Fruit fly (Drosophila melanogaster) whole organism, embryonic: ENCODE data around the gene pHCl-1.
A peak's percentile ranks its signal among the peaks of the same experiment; 100 is the strongest.

ENCODE experiments used
- Asciz ChIP-seq: fragments of 200-800 bp; sonication (Bioruptor generic); optimal IDR thresholded peaks from 2 replicates; lab custom pipeline; 2017; ENCODE audit warnings: missing biosample characterization, mild to moderate bottlenecking, missing genetic modification characterization, missing genetic modification reagents
- Atf3 ChIP-seq: fragments of 200-800 bp; sonication (Bioruptor generic); optimal IDR thresholded peaks from 3 replicates; lab custom pipeline; 2016; ENCODE audit warnings: missing biosample characterization, missing genetic modification characterization
- CG10654 ChIP-seq: fragments of 200-800 bp; sonication (Bioruptor generic); optimal IDR thresholded peaks from 2 replicates; lab custom pipeline; 2016; ENCODE audit warnings: missing biosample characterization, missing genetic modification characterization
- CG10959 ChIP-seq: fragments of 200-800 bp; sonication (Bioruptor generic); IDR thresholded peaks from 2 replicates; pipeline ENCODE4 v1.3.6; 2022; ENCODE audit warnings: missing biosample characterization, missing genetic modification characterization
- CG10979 ChIP-seq: fragments of 200-800 bp; sonication (Bioruptor generic); optimal IDR thresholded peaks from 2 replicates; lab custom pipeline; 2018; ENCODE audit warnings: missing biosample characterization, mild to moderate bottlenecking, missing genetic modification characterization, moderate library complexity
- CG11696 ChIP-seq: fragments of 200-800 bp; sonication (Bioruptor generic); IDR thresholded peaks from 2 replicates; pipeline ENCODE4 v1.3.6; 2022; ENCODE audit warnings: missing biosample characterization, missing genetic modification characterization
- CG11723 ChIP-seq: fragments of 200-800 bp; sonication (Bioruptor generic); optimal IDR thresholded peaks from 2 replicates; lab custom pipeline; 2017; ENCODE audit warnings: missing biosample characterization, mild to moderate bottlenecking, missing genetic modification characterization
- CG12299 ChIP-seq: fragments of 200-800 bp; sonication (Bioruptor generic); optimal IDR thresholded peaks from 2 replicates; lab custom pipeline; 2018; ENCODE audit warnings: missing biosample characterization, mild to moderate bottlenecking, missing genetic modification characterization
- CG1233 ChIP-seq: fragments of 200-800 bp; sonication (Bioruptor generic); optimal IDR thresholded peaks from 4 replicates; lab custom pipeline; 2018; ENCODE audit warnings: missing biosample characterization, mild to moderate bottlenecking, missing genetic modification characterization
- CG12659 ChIP-seq: fragments of 200-800 bp; sonication (Bioruptor generic); optimal IDR thresholded peaks from 3 replicates; lab custom pipeline; 2017; ENCODE audit warnings: mild to moderate bottlenecking, missing biosample characterization, missing genetic modification reagents, missing genetic modification characterization
- CG14050 ChIP-seq: fragments of 200-800 bp; sonication (Bioruptor generic); IDR thresholded peaks from 3 replicates; pipeline ENCODE4 v1.3.6; 2022; ENCODE audit warnings: missing biosample characterization, missing genetic modification characterization
- CG1602 ChIP-seq: fragments of 200-800 bp; sonication (Bioruptor generic); optimal IDR thresholded peaks from 3 replicates; lab custom pipeline; 2016; ENCODE audit warnings: missing biosample characterization, missing genetic modification characterization
- CG1647 ChIP-seq: fragments of 200-800 bp; sonication (Bioruptor generic); optimal IDR thresholded peaks from 3 replicates; lab custom pipeline; 2016; ENCODE audit warnings: missing biosample characterization, missing genetic modification characterization
- CG16779 ChIP-seq: fragments of 200-800 bp; sonication (Bioruptor generic); IDR thresholded peaks from 2 replicates; pipeline ENCODE4 v1.3.6; 2022; ENCODE audit warnings: missing biosample characterization, missing genetic modification characterization
- CG1792 ChIP-seq: fragments of 200-800 bp; sonication (Bioruptor generic); optimal IDR thresholded peaks from 2 replicates; lab custom pipeline; 2016; ENCODE audit warnings: missing biosample characterization, missing genetic modification characterization
- CG18619 ChIP-seq: fragments of 200-800 bp; sonication (Bioruptor generic); optimal IDR thresholded peaks from 3 replicates; lab custom pipeline; 2017; ENCODE audit warnings: missing biosample characterization, mild to moderate bottlenecking, missing genetic modification characterization
- CG2120 ChIP-seq: fragments of 200-800 bp; sonication (Bioruptor generic); optimal IDR thresholded peaks from 3 replicates; lab custom pipeline; 2016; ENCODE audit warnings: missing biosample characterization, missing genetic modification characterization
- CG2712 ChIP-seq: fragments of 200-800 bp; optimal IDR thresholded peaks from 3 replicates; lab custom pipeline; 2019; ENCODE audit warnings: missing biosample characterization, mild to moderate bottlenecking, missing genetic modification characterization, moderate library complexity
- CG31224 ChIP-seq: fragments of 200-800 bp; sonication (Bioruptor generic); IDR thresholded peaks from 2 replicates; pipeline ENCODE4 v1.3.6; 2022; ENCODE audit warnings: missing biosample characterization, missing genetic modification characterization
- CG32532 ChIP-seq: fragments of 200-800 bp; sonication (Bioruptor generic); IDR thresholded peaks from 2 replicates; pipeline ENCODE4 v1.3.6; 2022; ENCODE audit warnings: missing biosample characterization, missing genetic modification characterization
- CG34376 ChIP-seq: fragments of 200-800 bp; sonication (Bioruptor generic); optimal IDR thresholded peaks from 2 replicates; lab custom pipeline; 2018; ENCODE audit warnings: missing biosample characterization, mild to moderate bottlenecking, missing genetic modification characterization
- CG3838 ChIP-seq: fragments of 200-800 bp; sonication (Bioruptor generic); optimal IDR thresholded peaks from 3 replicates; lab custom pipeline; 2016; ENCODE audit warnings: missing biosample characterization, missing genetic modification characterization
- CG6683 ChIP-seq: fragments of 200-800 bp; sonication (Bioruptor generic); optimal IDR thresholded peaks from 2 replicates; lab custom pipeline; 2017; ENCODE audit warnings: missing biosample characterization, mild to moderate bottlenecking, missing genetic modification characterization, missing genetic modification reagents
- ERR ChIP-seq: fragments of 200-800 bp; sonication (Bioruptor generic); optimal IDR thresholded peaks from 2 replicates; lab custom pipeline; 2016; ENCODE audit warnings: missing biosample characterization, missing genetic modification characterization
- HmgZ ChIP-seq: fragments of 200-800 bp; sonication (Bioruptor generic); optimal IDR thresholded peaks from 2 replicates; lab custom pipeline; 2018; ENCODE audit warnings: missing biosample characterization, mild to moderate bottlenecking, missing genetic modification characterization
- Hr3 ChIP-seq: fragments of 200-800 bp; sonication (Bioruptor generic); optimal IDR thresholded peaks from 3 replicates; lab custom pipeline; 2016; ENCODE audit warnings: missing biosample characterization, missing genetic modification characterization
- Nf-YB ChIP-seq: fragments of 200-800 bp; sonication (Bioruptor generic); optimal IDR thresholded peaks from 3 replicates; lab custom pipeline; 2019; ENCODE audit warnings: missing biosample characterization, mild to moderate bottlenecking, missing genetic modification characterization, moderate library complexity
- Opbp ChIP-seq: fragments of 200-800 bp; sonication (Bioruptor generic); IDR thresholded peaks from 3 replicates; pipeline ENCODE4 v1.3.6; 2022; ENCODE audit warnings: missing biosample characterization, missing genetic modification characterization; ENCODE audit not compliant: partially characterized antibody
- Sox100B ChIP-seq: fragments of 200-800 bp; sonication (Bioruptor generic); optimal IDR thresholded peaks from 3 replicates; lab custom pipeline; 2018; ENCODE audit warnings: missing biosample characterization, mild to moderate bottlenecking, missing genetic modification characterization
- Xbp1 ChIP-seq: fragments of 200-800 bp; sonication (Bioruptor generic); optimal IDR thresholded peaks from 3 replicates; lab custom pipeline; 2016; ENCODE audit warnings: missing biosample characterization, mild to moderate bottlenecking, missing genetic modification characterization
- bcd ChIP-seq: fragments of 200-800 bp; sonication (Bioruptor generic); optimal IDR thresholded peaks from 2 replicates; lab custom pipeline; 2017; ENCODE audit warnings: missing biosample characterization, mild to moderate bottlenecking, missing genetic modification characterization
- bsh ChIP-seq, 2 experiments: fragments of 200-800 bp; sonication (Bioruptor generic); optimal IDR thresholded peaks; 2 replicates each; lab custom pipeline; 2017 to 2018; ENCODE audit warnings: mild to moderate bottlenecking in 2 of 2, missing biosample characterization in 2 of 2, missing genetic modification characterization in 2 of 2, moderate library complexity in 1 of 2
- dysf ChIP-seq: fragments of 200-800 bp; sonication (Bioruptor generic); IDR thresholded peaks from 3 replicates; pipeline ENCODE4 v1.3.6; 2022; ENCODE audit warnings: missing biosample characterization, missing genetic modification characterization
- exex ChIP-seq: fragments of 200-800 bp; sonication (Bioruptor generic); optimal IDR thresholded peaks from 4 replicates; lab custom pipeline; 2018; ENCODE audit warnings: missing biosample characterization, mild to moderate bottlenecking, missing genetic modification characterization, moderate library complexity
- gfzf ChIP-seq: fragments of 200-800 bp; sonication (Bioruptor generic); optimal IDR thresholded peaks from 2 replicates; lab custom pipeline; 2016; ENCODE audit warnings: missing biosample characterization, mild to moderate bottlenecking, missing genetic modification characterization, moderate library complexity
- gsb-n ChIP-seq: fragments of 200-800 bp; sonication (Bioruptor generic); optimal IDR thresholded peaks from 3 replicates; lab custom pipeline; 2018; ENCODE audit warnings: missing biosample characterization, mild to moderate bottlenecking, missing genetic modification characterization
- ind ChIP-seq: fragments of 200-800 bp; sonication (Bioruptor generic); optimal IDR thresholded peaks from 3 replicates; lab custom pipeline; 2016; ENCODE audit warnings: missing biosample characterization, missing genetic modification characterization
- insv ChIP-seq, 2 experiments: fragments of 200-800 bp; sonication (Bioruptor generic); optimal IDR thresholded peaks; 3 replicates each; lab custom pipeline; 2016 to 2018; ENCODE audit warnings: missing biosample characterization in 2 of 2, missing genetic modification characterization in 2 of 2
- kay ChIP-seq: fragments of 200-800 bp; sonication (Bioruptor generic); optimal IDR thresholded peaks from 2 replicates; lab custom pipeline; 2016; ENCODE audit warnings: missing biosample characterization, missing genetic modification characterization
- mirr ChIP-seq: fragments of 200-800 bp; sonication (Bioruptor generic); optimal IDR thresholded peaks from 3 replicates; lab custom pipeline; 2018; ENCODE audit warnings: missing biosample characterization, mild to moderate bottlenecking, missing genetic modification characterization
- nerfin-1 ChIP-seq: fragments of 200-800 bp; sonication (Bioruptor generic); optimal IDR thresholded peaks from 3 replicates; lab custom pipeline; 2019; ENCODE audit warnings: missing biosample characterization, mild to moderate bottlenecking, missing genetic modification characterization, moderate library complexity
- odd ChIP-seq: fragments of 200-800 bp; sonication (Bioruptor generic); optimal IDR thresholded peaks from 2 replicates; lab custom pipeline; 2017; ENCODE audit warnings: missing biosample characterization, mild to moderate bottlenecking, missing genetic modification characterization
- peb ChIP-seq: fragments of 200-800 bp; sonication (Bioruptor generic); IDR thresholded peaks from 2 replicates; pipeline ENCODE4 v1.3.6; 2022; ENCODE audit warnings: missing biosample characterization, missing genetic modification characterization
- phol ChIP-seq: fragments of 200-800 bp; sonication (Bioruptor generic); optimal IDR thresholded peaks from 3 replicates; lab custom pipeline; 2018; ENCODE audit warnings: missing biosample characterization, mild to moderate bottlenecking, missing genetic modification characterization, moderate library complexity
- schlank ChIP-seq: fragments of 200-800 bp; sonication (Bioruptor generic); optimal IDR thresholded peaks from 2 replicates; lab custom pipeline; 2018; ENCODE audit warnings: missing biosample characterization, mild to moderate bottlenecking, missing genetic modification characterization
- sens ChIP-seq: fragments of 200-800 bp; sonication (Bioruptor generic); peaks from one replicate; lab custom pipeline; 2016; ENCODE audit warnings: missing biosample characterization, missing genetic modification characterization
- sim ChIP-seq: fragments of 200-800 bp; sonication (Bioruptor generic); IDR thresholded peaks from 2 replicates; pipeline ENCODE4 v1.3.6; 2022; ENCODE audit warnings: missing biosample characterization, missing genetic modification characterization
- so ChIP-seq: fragments of 200-800 bp; sonication (Bioruptor generic); IDR thresholded peaks from 3 replicates; pipeline ENCODE4 v1.3.6; 2022; ENCODE audit warnings: missing biosample characterization, missing genetic modification characterization
- twi ChIP-seq: fragments of 200-800 bp; optimal IDR thresholded peaks from 2 replicates; lab custom pipeline; 2019; ENCODE audit warnings: missing biosample characterization, mild to moderate bottlenecking, missing genetic modification characterization, moderate library complexity
- usp ChIP-seq: fragments of >200 bp; optimal IDR thresholded peaks from 2 replicates; lab custom pipeline; 2017; ENCODE audit warnings: missing biosample characterization, missing genetic modification characterization

The pHCl-1 gene

dm6 chr3L:15826985-15827635 is 71.7 kb downstream of the pHCl-1 start (continued):
- TF ChIP-seq CG3838 (peak; percentile 19), CG2120 (GFP tag; lab: Kevin White, UChicago) (peak; percentile 89), CG1647 (GFP tag; lab: Kevin White, UChicago) (peak; percentile 3), gfzf (GFP tag; lab: Kevin White, UChicago) (no peak), CG1602 (GFP tag; lab: Kevin White, UChicago) (peak; percentile 27), Nf-YB (GFP tag; lab: Kevin White, UChicago) (peak; percentile 69), CG6683 (GFP tag; lab: Kevin White, UChicago) (peak; percentile 74), sim (GFP tag; lab: Robert Waterston, UW) (no peak), CG10654 (GFP tag; lab: Kevin White, UChicago) (peak; percentile 34), CG1792 (GFP tag; lab: Kevin White, UChicago) (peak; percentile 11), Asciz (GFP tag; lab: Kevin White, UChicago) (peak; percentile 71), nerfin-1 (tag; lab: Kevin White, UChicago) (peak; percentile 58), Atf3 (peak; percentile 7), gsb-n (tag; lab: Kevin White, UChicago) (peak; percentile 24), CG14050 (peak; percentile 44; the same call in 1 of the 3 replicates), peb (GFP tag; lab: Robert Waterston, UW) (no peak), odd (GFP tag; lab: Kevin White, UChicago) (peak; percentile 84), CG11723 (GFP tag; lab: Kevin White, UChicago) (peak; percentile 80), kay (peak; percentile 23), ind (GFP tag; lab: Kevin White, UChicago) (peak; percentile 74), CG2712 (tag; lab: Kevin White, UChicago) (peak; percentile 85), CG11696 (peak; percentile 55), usp (GFP tag; lab: Kevin White, UChicago) (no peak), bsh (GFP tag; optimal IDR thresholded peaks at IDR 0.05; lab: Kevin White, UChicago) (peak; percentile 66 to 93), CG16779 (GFP tag; lab: Robert Waterston, UW) (0 out of 2 replicates have a peak, but pooled peaks have one; percentile 28), sens (peak; percentile 74), phol (tag; lab: Kevin White, UChicago) (peak; percentile 78), Opbp (GFP tag; lab: Robert Waterston, UW) (no peak), CG10959 (no peak), Sox100B (peak; percentile 92), exex (tag; lab: Kevin White, UChicago) (peak; percentile 55), ERR (GFP tag; lab: Kevin White, UChicago) (peak; percentile 64), bcd (GFP tag; lab: Kevin White, UChicago) (peak; percentile 70), mirr (GFP tag; lab: Kevin White, UChicago) (peak; percentile 34), dysf (GFP tag; lab: Robert Waterston, UW) (peak; percentile 69; the same call in 1 of the 3 replicates), HmgZ (tag; lab: Kevin White, UChicago) (peak; percentile 65), insv (GFP tag; optimal IDR thresholded peaks at IDR 0.05; lab: Kevin White, UChicago) (peak in 1 of 2 experiments; percentile 67), CG12299 (peak; percentile 87), Hr3 (peak; percentile 62), CG12659 (GFP tag; lab: Kevin White, UChicago) (peak; percentile 91), Xbp1 (GFP tag; lab: Kevin White, UChicago) (peak; percentile 66), twi (tag; lab: Kevin White, UChicago) (peak; percentile 50), CG18619 (GFP tag; lab: Kevin White, UChicago) (peak; percentile 88), schlank (peak; percentile 43), CG10979 (tag; lab: Kevin White, UChicago) (peak; percentile 66), CG34376 (peak; percentile 62), CG31224 (no peak), so (GFP tag; lab: Robert Waterston, UW) (peak; percentile 29; the same call in 2 of the 3 replicates), CG1233 (GFP tag; lab: Kevin White, UChicago) (peak; percentile 84), CG32532 (GFP tag; lab: Robert Waterston, UW) (peak; percentile 76)
